Worm (Caenorhabditis elegans) whole organism, mixed stage, embryonic: ENCODE measurements around the gene F53F4.11.

ENCODE experiments used
- cnd-1 ChIP-seq: fragments of 200-800 bp; sonication (Bioruptor generic); optimal IDR thresholded peaks from 2 replicates; lab custom pipeline; 2018; ENCODE audit warnings: mild to moderate bottlenecking, missing genetic modification characterization, missing compliant biosample characterization
- elt-1 ChIP-seq: sonication (generic microtip); optimal IDR thresholded peaks from 2 replicates; lab custom pipeline; 2017; ENCODE audit warnings: missing genetic modification characterization, mild to moderate bottlenecking, missing compliant biosample characterization, antibody characterized with exemption, moderate library complexity, borderline replicate concordance; ENCODE audit not compliant: insufficient read depth
- nhr-237 ChIP-seq: fragments of 150-350 bp; optimal IDR thresholded peaks from 2 replicates; lab custom pipeline; 2014; ENCODE audit warnings: missing biosample characterization, missing genetic modification characterization
- unc-62 ChIP-seq: fragments of 150-350 bp; optimal IDR thresholded peaks from 2 replicates; lab custom pipeline; 2014; ENCODE audit warnings: missing biosample characterization, missing genetic modification reagents, missing genetic modification characterization
- ztf-11 ChIP-seq: fragments of 150-350 bp; optimal IDR thresholded peaks from 2 replicates; lab custom pipeline; 2014; ENCODE audit warnings: missing biosample characterization, missing genetic modification characterization

ce11 chrV:13654394-13654792 is 30.1 kb upstream of the F53F4.11 start:
- TF ChIP-seq unc-62 (GFP tag; lab: Kevin White, UChicago) (no peak), cnd-1 (tag; lab: Kevin White, UChicago) (no peak), elt-1 (tag; lab: Kevin White, UChicago) (no peak), nhr-237 (no peak), ztf-11 (no peak)
